Worm (Caenorhabditis elegans) whole organism, L1 larva: ENCODE results near the gene cdt-2.

Source experiments
- dpl-1 ChIP-seq, 3 experiments: fragments of 150-350 bp in 2 of 3; sonication (generic microtip) in 1 of 3; optimal IDR thresholded peaks; 2 replicates each; lab custom pipeline; 2014 to 2017; ENCODE audit warnings: missing biosample characterization in 3 of 3, missing genetic modification characterization in 3 of 3, missing genetic modification reagents in 3 of 3
- egl-13 ChIP-seq: sonication (generic microtip); optimal IDR thresholded peaks from 2 replicates; lab custom pipeline; 2016; ENCODE audit warnings: missing genotype, missing genetic modification reagents, missing genetic modification characterization, missing compliant biosample characterization
- elt-2 ChIP-seq: sonication (generic microtip); optimal IDR thresholded peaks from 2 replicates; lab custom pipeline; 2016; ENCODE audit warnings: missing genetic modification characterization, mild to moderate bottlenecking, inconsistent platforms, missing compliant biosample characterization, missing genetic modification reagents
- fos-1 ChIP-seq: fragments of 150-350 bp; optimal IDR thresholded peaks from 2 replicates; lab custom pipeline; 2014; ENCODE audit warnings: missing biosample characterization, missing genetic modification characterization
- lir-3 ChIP-seq: sonication (generic microtip); optimal IDR thresholded peaks from 2 replicates; lab custom pipeline; 2016; ENCODE audit warnings: mild to moderate bottlenecking, missing genetic modification characterization, moderate library complexity, missing compliant biosample characterization; ENCODE audit not compliant: poor library complexity
- nhr-76 ChIP-seq: sonication (generic microtip); optimal IDR thresholded peaks from 2 replicates; lab custom pipeline; 2017; ENCODE audit warnings: missing biosample characterization, missing genetic modification characterization
- snpc-4 ChIP-seq: fragments of 150-350 bp; optimal IDR thresholded peaks from 2 replicates; lab custom pipeline; 2014; ENCODE audit warnings: missing biosample characterization, missing genetic modification characterization
- sox-4 ChIP-seq: sonication (generic microtip); optimal IDR thresholded peaks from 2 replicates; lab custom pipeline; 2016; ENCODE audit warnings: missing genetic modification characterization, missing compliant biosample characterization
- unc-62 ChIP-seq: fragments of 150-350 bp; optimal IDR thresholded peaks from 2 replicates; lab custom pipeline; 2014; ENCODE audit warnings: missing biosample characterization, missing genetic modification reagents, missing genetic modification characterization
- zag-1 ChIP-seq: fragments of 150-350 bp; optimal IDR thresholded peaks from 2 replicates; lab custom pipeline; 2014; ENCODE audit warnings: missing biosample characterization, missing genetic modification characterization

DNA sequence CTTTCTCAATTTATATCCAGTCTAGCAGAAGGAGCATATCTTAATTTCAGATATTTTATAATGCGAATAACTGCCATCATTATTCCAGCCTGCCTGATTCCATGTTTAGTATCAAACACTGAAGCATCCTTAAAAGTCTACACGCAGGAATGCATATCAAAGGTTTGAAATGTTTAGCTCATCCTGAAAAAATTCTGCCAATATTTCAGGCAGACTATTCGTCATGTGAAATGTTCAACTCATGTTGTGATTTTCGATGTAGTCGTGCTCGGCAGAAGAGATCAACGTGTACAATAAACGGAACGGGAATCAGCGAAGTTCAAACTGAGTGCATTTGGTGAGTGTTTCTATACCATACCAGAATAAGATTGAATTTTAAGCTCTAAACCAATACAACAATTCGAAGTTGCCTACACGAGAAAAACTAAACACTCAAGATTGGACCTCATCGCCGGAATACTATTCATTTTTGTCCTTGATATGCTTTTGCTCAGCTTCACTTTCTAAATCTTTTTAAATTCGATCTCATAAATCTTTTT, 8.6 kb upstream of the cdt-2 start, which contains the start of gene T01C3.11:
- TF ChIP-seq unc-62 (GFP tag; lab: Kevin White, UChicago) (no peak), snpc-4 (tag; lab: Kevin White, UChicago) (no peak), lir-3 (tag; lab: Kevin White, UChicago) (no peak), zag-1 (no peak), dpl-1 (GFP tag; optimal IDR thresholded peaks at IDR 0.05; lab: Kevin White, UChicago) (no peak), nhr-76 (tag; lab: Kevin White, UChicago) (no peak), elt-2 (tag; lab: Kevin White, UChicago) (no peak), sox-4 (tag; lab: Kevin White, UChicago) (no peak), fos-1 (tag; lab: Kevin White, UChicago) (no peak), egl-13 (tag; lab: Kevin White, UChicago) (no peak)
